Worm (Caenorhabditis elegans) whole organism, midembryonic: ENCODE results near the gene arf-5.
"Not testable (repeated sequence)": the region's sequence is repeated elsewhere in the genome, so short reads cannot be mapped to it uniquely, and the experiment has no call there.

Source experiments
- T22C8.4 ChIP-seq: fragments of 200-800 bp; sonication (Bioruptor generic); IDR thresholded peaks from 2 replicates; pipeline ENCODE4 v1.3.6; 2022; ENCODE audit warnings: missing genetic modification characterization, missing compliant biosample characterization
- cog-1 ChIP-seq: sonication (generic microtip); optimal IDR thresholded peaks from 2 replicates; lab custom pipeline; 2016; ENCODE audit warnings: missing genetic modification characterization, missing compliant biosample characterization
- flt-1 ChIP-seq: fragments of 200-800 bp; sonication (Bioruptor generic); IDR thresholded peaks from 2 replicates; pipeline ENCODE4 v1.3.6; 2022; ENCODE audit warnings: missing genetic modification characterization, missing compliant biosample characterization
- ref-1 ChIP-seq: fragments of 200-800 bp; sonication (Bioruptor generic); conservative IDR thresholded peaks from 2 replicates; pipeline ENCODE4 v1.3.6; 2022; ENCODE audit warnings: missing genetic modification reagents, missing genetic modification characterization, missing compliant biosample characterization

ce11 chrIV:7946899-7947499, 35.3 kb upstream of the arf-5 start, which contains the start of gene F20D12.12:
- TF ChIP-seq cog-1 (tag; lab: Kevin White, UChicago) (peak; percentile 66), T22C8.4 (GFP tag; lab: Robert Waterston, UW) (peak; percentile 47; the same call in 1 of the 2 replicates), flt-1 (GFP tag; lab: Robert Waterston, UW) (peak; percentile 84)
- TF ChIP-seq ref-1 = not testable (repeated sequence)
